Worm (Caenorhabditis elegans): Measurements from ENCODE around the gene efr-3.

Gene efr-3

ce11 chrII:6349968-6350367, 29.0 kb upstream of the efr-3 start:
- TF ChIP-seq efl-1 (optimal IDR thresholded peaks at IDR 0.05) (no peak), efl-1 (GFP tag; optimal IDR thresholded peaks at IDR 0.05 in 1 of 2) (peak in 1 of 2 experiments; percentile 91), lin-13 (GFP tag; optimal IDR thresholded peaks at IDR 0.05) (no peak), lsy-2 (tag; optimal IDR thresholded peaks at IDR 0.05) (no peak), ama-1 (optimal IDR thresholded peaks at IDR 0.05) (no peak)

ce11 chrII:6348360-6348759, 27.4 kb upstream of the efr-3 start:
- TF ChIP-seq lin-14 (GFP tag; optimal IDR thresholded peaks at IDR 0.05) (peak; percentile 96), nhr-28 (tag; optimal IDR thresholded peaks at IDR 0.05) (no peak), hlh-4 (tag; optimal IDR thresholded peaks at IDR 0.05) (no peak), nhr-12 (tag; optimal IDR thresholded peaks at IDR 0.05) (no peak), xbp-1 (tag; optimal IDR thresholded peaks at IDR 0.05) (peak; percentile 90), unc-130 (tag; optimal IDR thresholded peaks at IDR 0.05) (peak; percentile 66), irx-1 (tag; optimal IDR thresholded peaks at IDR 0.05) (peak; percentile 74), hpl-2 (GFP tag; optimal IDR thresholded peaks at IDR 0.05) (peak; percentile 81), zag-1 (tag; optimal IDR thresholded peaks at IDR 0.05) (no peak), ztf-11 (tag; optimal IDR thresholded peaks at IDR 0.05) (peak in 1 of 2 experiments; percentile 79), vab-15 (tag; optimal IDR thresholded peaks at IDR 0.05) (no peak), elt-2 (tag; optimal IDR thresholded peaks at IDR 0.05) (peak; percentile 79), unc-30 (tag; optimal IDR thresholded peaks at IDR 0.05) (no peak), skn-1 (tag; optimal IDR thresholded peaks at IDR 0.05) (peak; percentile 80), ces-1 (GFP tag; optimal IDR thresholded peaks at IDR 0.05) (no peak), tlp-1 (tag; optimal IDR thresholded peaks at IDR 0.05) (no peak), Y116A8C.19 (tag; optimal IDR thresholded peaks at IDR 0.05; ENCODE audit: borderline replicate concordance) (no peak), dsc-1 (tag; optimal IDR thresholded peaks at IDR 0.05) (peak; percentile 82), jun-1 (tag; optimal IDR thresholded peaks at IDR 0.05) (peak; percentile 93), unc-86 (tag; optimal IDR thresholded peaks at IDR 0.05) (peak; percentile 91), nhr-20 (tag; optimal IDR thresholded peaks at IDR 0.05) (peak; percentile 97), ama-1 (optimal IDR thresholded peaks at IDR 0.05) (peak; percentile 97), nhr-71 (tag; optimal IDR thresholded peaks at IDR 0.05) (peak; percentile 97), fkh-8 (tag; optimal IDR thresholded peaks at IDR 0.05) (peak; percentile 88), ztf-4 (tag; optimal IDR thresholded peaks at IDR 0.05) (peak; percentile 96), snpc-4 (tag; optimal IDR thresholded peaks at IDR 0.05) (peak; percentile 60), nhr-85 (tag) (peak; percentile 89), mdl-1 (tag; optimal IDR thresholded peaks at IDR 0.05) (peak; percentile 22 to 98), egl-27 (tag; optimal IDR thresholded peaks at IDR 0.05) (peak; percentile 47 to 61), nhr-90 (tag; optimal IDR thresholded peaks at IDR 0.05; ENCODE audit: poor library complexity) (peak; percentile 93), fkh-10 (GFP tag; optimal IDR thresholded peaks at IDR 0.05) (peak; percentile 35), sup-37 (GFP tag; optimal IDR thresholded peaks at IDR 0.05) (peak; percentile 22), elt-3 (tag; optimal IDR thresholded peaks at IDR 0.05) (peak in 5 of 6 experiments; percentile 19 to 93 (median 59)), dpl-1 (GFP tag; optimal IDR thresholded peaks at IDR 0.05) (peak; percentile 58 to 76 (median 66)), C16A3.4 (tag; optimal IDR thresholded peaks at IDR 0.05) (peak; percentile 83), lin-13 (GFP tag; optimal IDR thresholded peaks at IDR 0.05) (peak; percentile 89), rnt-1 (tag; optimal IDR thresholded peaks at IDR 0.05) (peak; percentile 90), aly-2 (tag; optimal IDR thresholded peaks at IDR 0.05) (no peak), blmp-1 (tag; optimal IDR thresholded peaks at IDR 0.05) (peak; percentile 92), lsy-2 (tag; optimal IDR thresholded peaks at IDR 0.05) (peak; percentile 88 to 91), swsn-7 (tag; optimal IDR thresholded peaks at IDR 0.05) (peak; percentile 94), F16B12.6 (tag; optimal IDR thresholded peaks at IDR 0.05) (no peak), lin-15B (tag; optimal IDR thresholded peaks at IDR 0.05) (peak; percentile 20), zip-4 (GFP tag; optimal IDR thresholded peaks at IDR 0.05) (peak; percentile 66), ceh-8 (GFP tag; optimal IDR thresholded peaks at IDR 0.05) (peak; percentile 73), mef-2 (tag; optimal IDR thresholded peaks at IDR 0.05) (peak; percentile 77), ceh-82 (tag; optimal IDR thresholded peaks at IDR 0.05) (peak; percentile 84 to 92 (median 85)), sox-4 (tag; optimal IDR thresholded peaks at IDR 0.05) (peak; percentile 69), grh-1 (GFP tag; IDR thresholded peaks at IDR 0.05) (peak; percentile 79)

Data from whole organism, L1 larva.